Worm (Caenorhabditis elegans) whole organism, L4/young adult: ENCODE measurements around the gene F01G4.4.

Experiments used
- W03F9.2 ChIP-seq: fragments of 150-350 bp; optimal IDR thresholded peaks from 2 replicates; lab custom pipeline; 2014; ENCODE audit warnings: missing biosample characterization, missing genetic modification characterization
- dao-5 ChIP-seq: sonication (generic microtip); optimal IDR thresholded peaks from 2 replicates; lab custom pipeline; 2016; ENCODE audit warnings: missing genotype, missing genetic modification characterization, moderate library complexity, missing compliant biosample characterization
- him-1 ChIP-seq: sonication (generic microtip); optimal IDR thresholded peaks from 2 replicates; lab custom pipeline; 2016; ENCODE audit warnings: missing genotype, missing genetic modification reagents, missing genetic modification characterization, missing compliant biosample characterization

The F01G4.4 gene

DNA sequence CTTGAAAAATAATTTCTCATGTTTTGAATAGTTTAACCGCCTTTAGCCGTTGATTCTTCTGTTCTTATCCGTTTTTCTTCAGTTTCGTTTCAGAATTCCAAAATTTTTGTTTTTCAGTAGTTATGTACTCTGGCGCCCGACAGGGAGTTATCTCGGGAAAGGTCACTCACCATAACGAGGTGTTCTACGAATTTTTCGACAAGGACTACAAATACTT is at the start of gene F01G4.4:
TSS of gene F01G4.4 (plus strand) at position 118 of the 217 bp plus-strand sequence.
- TF ChIP-seq him-1 (tag; lab: Kevin White, UChicago) (no peak), W03F9.2 (no peak), dao-5 (tag; lab: Kevin White, UChicago) (no peak)

DNA sequence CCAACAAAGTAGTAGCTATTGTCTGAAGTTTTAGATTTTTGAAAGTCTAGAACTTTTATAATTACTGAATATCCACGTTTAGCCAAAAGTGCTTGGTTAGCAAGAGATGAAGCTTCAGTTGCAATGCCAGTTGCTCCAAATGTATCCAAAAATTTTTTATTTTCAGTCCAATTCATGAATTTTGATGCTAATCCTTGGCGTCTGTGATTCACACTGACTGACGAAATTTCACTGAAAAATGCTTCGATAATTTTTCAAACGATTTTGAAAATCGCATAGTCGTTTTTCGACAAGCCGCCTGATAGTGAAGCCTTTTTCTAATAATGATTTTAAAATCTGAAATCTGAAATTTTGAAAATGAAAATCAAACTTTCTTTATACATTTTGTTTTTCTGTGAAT is 49.1 kb upstream of the F01G4.4 start:
- TF ChIP-seq him-1 (tag; lab: Kevin White, UChicago) (no peak), dao-5 (tag; lab: Kevin White, UChicago) (no peak), W03F9.2 (no peak)

ce11 chrIV:11094974-11095373 is 48.2 kb upstream of the F01G4.4 start, which contains the start of gene M7.8:
Gene M7.8, minus strand, starts transcription at chrIV:11095085.
- no peak for TF ChIP-seq dao-5 (tag; lab: Kevin White, UChicago)
- no peak for TF ChIP-seq him-1 (tag; lab: Kevin White, UChicago)
- TF ChIP-seq W03F9.2 = no peak

ce11 chrIV:11097795-11098194 is 45.4 kb upstream of the F01G4.4 start, which contains the start of gene M7.12:
Gene M7.12, minus strand, starts transcription at chrIV:11097982.
- TF ChIP-seq him-1 (tag; lab: Kevin White, UChicago) = no peak
- TF ChIP-seq dao-5 (tag; lab: Kevin White, UChicago) = no peak
- TF ChIP-seq W03F9.2 = no peak

DNA sequence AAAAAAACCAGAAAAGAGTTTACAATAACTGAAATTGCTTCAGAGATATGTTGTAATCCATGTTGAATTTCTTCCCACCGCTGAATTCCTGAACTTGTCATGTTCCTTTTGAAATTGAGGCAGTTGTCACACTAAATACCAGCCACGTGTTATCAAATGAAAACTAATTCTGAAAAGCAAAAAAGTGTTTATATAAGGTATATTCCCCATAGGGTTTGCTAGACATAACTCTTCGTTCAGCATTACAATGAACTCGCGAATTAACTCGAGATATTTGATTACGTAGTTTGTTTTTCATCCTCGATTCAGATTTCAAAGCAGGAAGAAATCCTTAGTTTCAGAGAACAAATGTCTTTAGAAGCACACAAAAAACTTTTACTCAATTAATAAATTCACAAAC is 42.9 kb upstream of the F01G4.4 start, which contains the start of gene str-3:
TSS of gene str-3 (minus strand) at position 101 of the 400 bp plus-strand sequence.
- no peak for TF ChIP-seq W03F9.2
- no peak for TF ChIP-seq dao-5 (tag; lab: Kevin White, UChicago)
- TF ChIP-seq him-1 (tag; lab: Kevin White, UChicago) = no peak

- TF ChIP-seq W03F9.2 (no peak), dao-5 (tag; lab: Kevin White, UChicago) (no peak), him-1 (tag; lab: Kevin White, UChicago) (no peak)
Observed at ce11 chrIV:11101383-11101782, 41.8 kb upstream of the F01G4.4 start, which contains the start of gene srlf-18. Gene srlf-18, minus strand, starts transcription at chrIV:11101483.

DNA sequence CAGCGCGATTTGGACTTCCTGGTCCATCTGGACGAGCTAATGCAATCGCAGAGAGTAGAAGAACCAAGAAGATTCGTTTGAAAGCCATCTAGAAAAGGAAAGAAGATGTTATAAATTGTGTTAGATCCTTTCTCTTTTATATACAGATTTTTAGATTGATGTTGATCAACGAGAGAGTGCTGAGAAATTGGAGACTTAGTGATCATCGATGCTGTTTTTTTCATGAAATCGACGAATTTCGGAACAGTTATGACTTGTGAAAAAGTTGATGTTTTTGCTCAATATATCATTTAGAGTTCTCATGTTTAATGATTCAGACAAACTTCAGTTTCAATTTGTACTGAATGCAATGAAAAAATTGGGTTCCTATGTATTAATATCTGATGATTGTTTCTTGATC is 40.5 kb upstream of the F01G4.4 start, which contains the start of gene srlf-17:
TSS of gene srlf-17 (minus strand) at position 101 of the 400 bp plus-strand sequence.
- TF ChIP-seq W03F9.2 (no peak), him-1 (tag; lab: Kevin White, UChicago) (no peak), dao-5 (tag; lab: Kevin White, UChicago) (no peak)

DNA sequence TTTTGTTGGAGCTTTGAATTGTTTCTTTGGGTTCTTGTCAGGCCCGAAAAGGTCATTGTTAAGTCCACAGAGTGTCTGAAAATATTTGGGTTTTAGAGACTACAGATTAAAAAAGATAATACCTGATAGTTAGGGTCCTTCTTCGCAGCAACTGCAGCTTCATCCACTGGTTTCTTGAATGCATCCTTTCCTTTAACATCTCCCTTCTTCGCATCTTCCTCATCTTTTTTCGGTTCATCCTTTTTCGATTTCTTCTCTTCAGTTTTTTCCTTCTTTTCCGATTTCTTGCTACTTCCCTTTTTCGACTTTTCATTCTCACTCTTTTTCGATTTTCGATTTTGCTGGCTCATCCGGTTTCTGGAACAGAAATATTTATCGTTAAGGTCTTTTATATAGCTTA is 39.6 kb upstream of the F01G4.4 start:
- no peak for TF ChIP-seq dao-5 (tag; lab: Kevin White, UChicago)
- no peak for TF ChIP-seq W03F9.2
- no peak for TF ChIP-seq him-1 (tag; lab: Kevin White, UChicago)

- TF ChIP-seq him-1 (tag; lab: Kevin White, UChicago) = no peak
- no peak for TF ChIP-seq W03F9.2
- TF ChIP-seq dao-5 (tag; lab: Kevin White, UChicago) = no peak
Observed at ce11 chrIV:11105724-11106123, 37.4 kb upstream of the F01G4.4 start, which contains the start of gene srlf-24. Gene srlf-24, minus strand, starts transcription at chrIV:11105824.

ce11 chrIV:11109771-11110170 is 33.4 kb upstream of the F01G4.4 start, which contains the start of gene pigk-1:
Gene pigk-1, minus strand, starts transcription at chrIV:11110018.
- no peak for TF ChIP-seq him-1 (tag; lab: Kevin White, UChicago)
- no peak for TF ChIP-seq dao-5 (tag; lab: Kevin White, UChicago)
- TF ChIP-seq W03F9.2 = no peak

DNA sequence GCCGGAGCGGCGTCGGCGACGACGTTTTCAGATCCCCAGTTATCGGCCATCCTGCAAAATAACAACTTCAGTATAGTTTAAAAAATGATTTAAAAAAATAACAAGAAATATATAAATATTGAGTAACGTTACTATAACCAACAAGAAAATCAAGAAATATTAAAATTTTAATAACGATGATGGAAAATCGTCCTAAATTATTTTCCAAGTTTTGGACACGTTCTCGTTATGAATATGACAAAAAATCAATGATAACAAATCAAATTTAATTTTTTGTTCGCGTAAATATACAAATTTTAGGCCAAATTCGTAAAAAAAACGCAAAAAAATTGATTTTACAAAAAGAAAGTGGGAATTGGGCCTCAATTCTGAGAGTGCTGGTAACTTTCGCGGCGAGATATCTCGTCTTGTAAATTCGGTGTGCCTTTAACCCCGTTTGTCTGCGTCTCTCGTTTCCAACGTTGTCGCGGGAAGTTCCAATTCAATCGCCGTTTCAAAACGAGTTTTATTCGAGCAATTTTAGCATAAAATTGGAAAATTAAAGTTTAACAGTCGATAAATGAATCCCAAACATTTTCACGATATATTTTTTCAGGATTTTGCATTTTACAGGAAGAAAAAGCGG is 32.0 kb upstream of the F01G4.4 start, which contains the start of gene rps-5:
TSS of gene rps-5 (minus strand) at position 51 of the 625 bp plus-strand sequence.
- TF ChIP-seq W03F9.2 (peak; percentile 71), dao-5 (tag; lab: Kevin White, UChicago) (no peak)

- no peak for TF ChIP-seq W03F9.2
- no peak for TF ChIP-seq dao-5 (tag; lab: Kevin White, UChicago)
- TF ChIP-seq him-1 (tag; lab: Kevin White, UChicago) = no peak
Observed at ce11 chrIV:11111898-11112297, 31.2 kb upstream of the F01G4.4 start.

DNA sequence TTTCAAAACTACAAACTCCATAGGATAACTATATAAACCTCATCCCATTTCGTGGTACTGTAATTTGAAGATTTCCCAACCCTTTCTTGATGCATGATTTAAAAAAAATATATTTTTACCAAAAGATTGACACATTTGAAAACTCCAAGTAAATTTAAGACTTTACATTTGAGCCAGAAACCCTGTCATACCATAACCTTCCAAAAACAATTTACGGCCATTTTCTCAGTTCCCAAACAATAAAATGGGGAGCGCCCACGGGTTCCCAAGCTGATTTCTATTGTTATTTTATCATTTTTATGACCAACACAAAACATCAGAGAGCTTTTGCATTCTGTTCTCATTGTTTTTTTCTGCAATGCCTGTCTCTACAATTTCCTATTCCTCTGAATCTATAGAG is 30.5 kb upstream of the F01G4.4 start, which contains the start of gene clc-9:
TSS of gene clc-9 (plus strand) at position 301 of the 400 bp plus-strand sequence.
- TF ChIP-seq dao-5 (tag; lab: Kevin White, UChicago) (no peak), him-1 (tag; lab: Kevin White, UChicago) (no peak), W03F9.2 (no peak)

DNA sequence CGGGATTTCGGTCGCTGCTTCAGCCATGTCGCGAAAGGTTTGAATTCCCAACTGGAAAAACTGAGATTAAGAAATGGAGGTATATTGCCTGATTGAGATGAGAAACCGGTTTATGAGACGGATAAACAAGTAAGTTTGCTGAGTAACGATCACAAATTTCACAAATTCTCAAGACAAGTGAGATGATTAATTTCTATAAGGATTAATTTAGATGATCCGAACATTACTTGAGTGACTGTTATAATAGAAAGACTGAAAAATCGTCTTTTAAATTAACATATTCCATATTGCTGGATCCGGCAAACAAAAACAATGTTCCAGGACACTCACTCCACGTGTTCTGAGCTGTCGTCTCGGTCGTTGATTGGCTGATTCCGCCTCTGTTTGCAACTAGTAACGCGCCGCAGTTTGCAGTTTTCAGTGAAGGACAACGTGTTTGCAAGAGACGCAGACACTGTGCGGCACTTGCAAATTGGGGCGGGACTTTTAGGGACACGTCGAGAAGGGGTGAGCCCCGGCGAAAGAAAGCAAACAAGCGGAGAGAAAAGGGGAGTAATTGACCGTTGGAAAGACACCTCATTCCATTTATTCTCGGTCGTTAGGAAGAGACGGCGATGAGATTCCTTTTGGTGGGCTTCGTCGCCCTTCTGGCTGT is 24.2 kb upstream of the F01G4.4 start, which contains the start of the genes imp-2 and enpl-1:
TSS of gene imp-2 (minus strand) at position 51 of the 655 bp plus-strand sequence.
TSS of gene enpl-1 (plus strand) at position 462 of the 655 bp plus-strand sequence.
- TF ChIP-seq W03F9.2 (peak; percentile 45), dao-5 (tag; lab: Kevin White, UChicago) (no peak), him-1 (tag; lab: Kevin White, UChicago) (no peak)
